Fruit fly (Drosophila melanogaster) whole organism, prepupa: ENCODE measurements around the gene CG6569.

Experiments used
- Blimp-1 ChIP-seq: fragments of 200-800 bp; sonication (Bioruptor generic); optimal IDR thresholded peaks from 3 replicates; lab custom pipeline; 2017; ENCODE audit warnings: missing biosample characterization, missing genetic modification characterization, mild to moderate bottlenecking, moderate library complexity, missing genetic modification reagents
- CG10631 ChIP-seq: fragments of 200-800 bp; sonication (Bioruptor generic); optimal IDR thresholded peaks from 2 replicates; lab custom pipeline; 2016; ENCODE audit warnings: missing biosample characterization, missing genetic modification characterization
- CG10669 ChIP-seq: fragments of 200-800 bp; sonication (Bioruptor generic); optimal IDR thresholded peaks from 3 replicates; lab custom pipeline; 2018; ENCODE audit warnings: missing biosample characterization, mild to moderate bottlenecking, missing genetic modification characterization, moderate library complexity
- CG15336 ChIP-seq: fragments of 200-800 bp; sonication (Bioruptor generic); IDR thresholded peaks from 2 replicates; pipeline ENCODE4 v1.3.6; 2022; ENCODE audit warnings: missing biosample characterization, missing genetic modification characterization
- CG1621 ChIP-seq: fragments of 200-800 bp; sonication (Bioruptor generic); optimal IDR thresholded peaks from 3 replicates; lab custom pipeline; 2018; ENCODE audit warnings: missing biosample characterization, mild to moderate bottlenecking, missing genetic modification characterization
- CG32006 ChIP-seq: fragments of 200-800 bp; sonication (Bioruptor generic); optimal IDR thresholded peaks from 3 replicates; lab custom pipeline; 2017; ENCODE audit warnings: missing biosample characterization, mild to moderate bottlenecking, missing genetic modification characterization
- CG34406 ChIP-seq: fragments of 200-800 bp; sonication (Bioruptor generic); optimal IDR thresholded peaks from 3 replicates; lab custom pipeline; 2016; ENCODE audit warnings: missing biosample characterization, missing genetic modification characterization
- CG6163 ChIP-seq: fragments of 200-800 bp; sonication (Bioruptor generic); IDR thresholded peaks from 3 replicates; pipeline ENCODE4 v1.3.6; 2022; ENCODE audit warnings: missing biosample characterization, missing genetic modification characterization
- CG6808 ChIP-seq: fragments of 200-800 bp; sonication (Bioruptor generic); optimal IDR thresholded peaks from 3 replicates; lab custom pipeline; 2017; ENCODE audit warnings: missing biosample characterization, missing genetic modification characterization, mild to moderate bottlenecking, moderate library complexity, missing genetic modification reagents
- CG6854 ChIP-seq: fragments of 200-800 bp; sonication (Bioruptor generic); optimal IDR thresholded peaks from 2 replicates; lab custom pipeline; 2017; ENCODE audit warnings: missing biosample characterization, mild to moderate bottlenecking, missing genetic modification characterization
- CG7368 ChIP-seq: fragments of 200-800 bp; sonication (Bioruptor generic); optimal IDR thresholded peaks from 3 replicates; lab custom pipeline; 2016; ENCODE audit warnings: missing biosample characterization, missing genetic modification characterization
- CG8119 ChIP-seq: fragments of 200-800 bp; sonication (Bioruptor generic); IDR thresholded peaks from 3 replicates; pipeline ENCODE4 v1.3.6; 2022; ENCODE audit warnings: missing biosample characterization, missing genetic modification characterization
- CG8319 ChIP-seq: fragments of 200-800 bp; sonication (Bioruptor generic); optimal IDR thresholded peaks from 3 replicates; lab custom pipeline; 2016; ENCODE audit warnings: missing biosample characterization, missing genetic modification characterization
- CG8632 ChIP-seq: fragments of 200-800 bp; sonication (Bioruptor generic); optimal IDR thresholded peaks from 3 replicates; lab custom pipeline; 2016; ENCODE audit warnings: missing biosample characterization, missing genetic modification characterization
- CG9139 ChIP-seq: fragments of 200-800 bp; sonication (Bioruptor generic); optimal IDR thresholded peaks from 3 replicates; lab custom pipeline; 2017; ENCODE audit warnings: missing biosample characterization, mild to moderate bottlenecking, missing genetic modification characterization
- Eip75B ChIP-seq: fragments of 200-800 bp; sonication (Bioruptor generic); optimal IDR thresholded peaks from 3 replicates; lab custom pipeline; 2016; ENCODE audit warnings: missing biosample characterization, missing genetic modification characterization
- Eip78C ChIP-seq: fragments of 200-800 bp; sonication (Bioruptor generic); peaks from one replicate; lab custom pipeline; 2016; ENCODE audit warnings: missing biosample characterization, missing genetic modification characterization
- Eip93F ChIP-seq: fragments of 200-800 bp; sonication (Bioruptor generic); optimal IDR thresholded peaks from 2 replicates; lab custom pipeline; 2016; ENCODE audit warnings: missing biosample characterization, mild to moderate bottlenecking, missing genetic modification characterization
- Ets96B ChIP-seq: fragments of 200-800 bp; optimal IDR thresholded peaks from 2 replicates; lab custom pipeline; 2019; ENCODE audit warnings: missing biosample characterization, mild to moderate bottlenecking, missing genetic modification characterization, moderate library complexity
- Gug ChIP-seq: fragments of 200-800 bp; sonication (Bioruptor generic); IDR thresholded peaks from 2 replicates; pipeline ENCODE4 v1.3.6; 2022; ENCODE audit warnings: missing biosample characterization, missing genetic modification characterization
- Hr4 ChIP-seq: fragments of 200-800 bp; sonication (Bioruptor generic); optimal IDR thresholded peaks from 3 replicates; lab custom pipeline; 2016; ENCODE audit warnings: missing biosample characterization, missing genetic modification characterization
- Lpt ChIP-seq: fragments of 200-800 bp; sonication (Bioruptor generic); optimal IDR thresholded peaks from 3 replicates; lab custom pipeline; 2016; ENCODE audit warnings: missing biosample characterization, missing genetic modification characterization
- Met ChIP-seq: fragments of 200-800 bp; sonication (Bioruptor generic); optimal IDR thresholded peaks from 3 replicates; lab custom pipeline; 2016; ENCODE audit warnings: missing biosample characterization, missing genetic modification characterization
- OdsH ChIP-seq: fragments of 200-800 bp; sonication (Bioruptor generic); optimal IDR thresholded peaks from 3 replicates; lab custom pipeline; 2016; ENCODE audit warnings: missing biosample characterization, missing genetic modification characterization
- Smox ChIP-seq: fragments of 200-800 bp; sonication (Bioruptor generic); optimal IDR thresholded peaks from 3 replicates; lab custom pipeline; 2016; ENCODE audit warnings: missing biosample characterization, missing genetic modification characterization
- Sox14 ChIP-seq: fragments of 200-800 bp; sonication (Bioruptor generic); optimal IDR thresholded peaks from 3 replicates; lab custom pipeline; 2016; ENCODE audit warnings: missing biosample characterization, missing genetic modification characterization
- achi ChIP-seq: fragments of 200-800 bp; sonication (Bioruptor generic); optimal IDR thresholded peaks from 3 replicates; lab custom pipeline; 2016; ENCODE audit warnings: missing biosample characterization, missing genetic modification characterization
- acj6 ChIP-seq: fragments of 200-800 bp; sonication (Bioruptor generic); optimal IDR thresholded peaks from 3 replicates; lab custom pipeline; 2016; ENCODE audit warnings: missing biosample characterization, missing genetic modification characterization
- cyc ChIP-seq: fragments of 200-800 bp; sonication (Bioruptor generic); optimal IDR thresholded peaks from 3 replicates; lab custom pipeline; 2016; ENCODE audit warnings: missing biosample characterization, missing genetic modification characterization
- dsx ChIP-seq: fragments of 200-800 bp; optimal IDR thresholded peaks from 3 replicates; lab custom pipeline; 2019; ENCODE audit warnings: missing biosample characterization, mild to moderate bottlenecking, missing genetic modification characterization, moderate library complexity; ENCODE audit not compliant: poor library complexity, severe bottlenecking
- eg ChIP-seq: fragments of 200-800 bp; sonication (Bioruptor generic); IDR thresholded peaks from 3 replicates; pipeline ENCODE4 v1.3.6; 2022; ENCODE audit warnings: missing biosample characterization, missing genetic modification characterization
- esn ChIP-seq: fragments of 200-800 bp; sonication (Bioruptor generic); optimal IDR thresholded peaks from 2 replicates; lab custom pipeline; 2016; ENCODE audit warnings: missing biosample characterization, mild to moderate bottlenecking, missing genetic modification characterization, moderate library complexity
- fd85E ChIP-seq: fragments of 200-800 bp; sonication (Bioruptor generic); optimal IDR thresholded peaks from 3 replicates; lab custom pipeline; 2016; ENCODE audit warnings: missing biosample characterization, missing genetic modification characterization
- fkh ChIP-seq: fragments of 200-800 bp; sonication (Bioruptor generic); optimal IDR thresholded peaks from 3 replicates; lab custom pipeline; 2017; ENCODE audit warnings: missing biosample characterization, mild to moderate bottlenecking, missing genetic modification characterization, moderate library complexity
- lz ChIP-seq: fragments of 200-800 bp; sonication (Bioruptor generic); optimal IDR thresholded peaks from 3 replicates; lab custom pipeline; 2016; ENCODE audit warnings: missing biosample characterization, missing genetic modification characterization
- net ChIP-seq: fragments of 200-800 bp; sonication (Bioruptor generic); optimal IDR thresholded peaks from 3 replicates; lab custom pipeline; 2016; ENCODE audit warnings: missing biosample characterization, missing genetic modification characterization
- salr ChIP-seq, 2 experiments: fragments of 200-800 bp; sonication (Bioruptor generic); optimal IDR thresholded peaks; 3 replicates each; lab custom pipeline; 2016 to 2018; ENCODE audit warnings: missing biosample characterization in 2 of 2, missing genetic modification characterization in 2 of 2, mild to moderate bottlenecking in 1 of 2
- spab ChIP-seq: fragments of 200-800 bp; sonication (Bioruptor generic); optimal IDR thresholded peaks from 2 replicates; lab custom pipeline; 2017; ENCODE audit warnings: missing biosample characterization, mild to moderate bottlenecking, missing genetic modification characterization, missing genetic modification reagents
- ss ChIP-seq, 2 experiments: fragments of 200-800 bp; sonication (Bioruptor generic); optimal IDR thresholded peaks; 2 replicates in 1 of 2; 3 replicates in 1 of 2; lab custom pipeline; 2017 to 2018; ENCODE audit warnings: mild to moderate bottlenecking in 2 of 2, missing biosample characterization in 2 of 2, missing genetic modification characterization in 2 of 2, moderate library complexity in 1 of 2
- svp ChIP-seq: fragments of 200-800 bp; sonication (Bioruptor generic); peaks from one replicate; lab custom pipeline; 2016; ENCODE audit warnings: missing biosample characterization, missing genetic modification characterization
- topi ChIP-seq: fragments of 200-800 bp; sonication (Bioruptor generic); optimal IDR thresholded peaks from 3 replicates; lab custom pipeline; 2016; ENCODE audit warnings: missing biosample characterization, missing genetic modification characterization
- vri ChIP-seq: fragments of 200-800 bp; sonication (Bioruptor generic); optimal IDR thresholded peaks from 3 replicates; lab custom pipeline; 2016; ENCODE audit warnings: missing biosample characterization, mild to moderate bottlenecking, missing genetic modification characterization

The CG6569 gene

DNA sequence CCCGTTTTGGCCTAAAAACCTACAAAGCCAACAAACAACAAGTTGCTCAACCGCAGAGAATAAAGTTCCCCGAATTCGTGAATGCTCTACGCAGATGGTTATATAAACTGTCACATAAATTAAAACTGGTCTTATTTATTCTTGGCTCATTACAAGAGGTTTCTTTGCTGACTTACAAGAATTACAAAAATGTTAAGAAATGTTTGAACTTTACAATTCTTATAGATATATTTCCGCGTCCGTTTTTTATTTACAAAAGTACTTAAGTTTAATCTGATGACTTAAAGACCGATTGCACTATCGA is 31.6 kb downstream of the CG6569 start (continued):
- no peak for TF ChIP-seq CG1621 (tag; lab: Kevin White, UChicago)
- peak; percentile 64; the same call in 1 of the 3 replicates for TF ChIP-seq eg
- no peak; the same call in 1 of the 3 replicates for TF ChIP-seq CG6163 (GFP tag; lab: Robert Waterston, UW)
- no peak for TF ChIP-seq Blimp-1 (GFP tag; lab: Kevin White, UChicago)
- peak; percentile 19 for TF ChIP-seq esn (GFP tag; lab: Kevin White, UChicago)
- no peak for TF ChIP-seq CG7368 (GFP tag; lab: Kevin White, UChicago)
- no peak for TF ChIP-seq ss (GFP tag; optimal IDR thresholded peaks at IDR 0.05; lab: Kevin White, UChicago)
- TF ChIP-seq cyc (GFP tag; lab: Kevin White, UChicago): no peak
- TF ChIP-seq fd85E (GFP tag; lab: Kevin White, UChicago): no peak
- no peak for TF ChIP-seq Lpt (GFP tag; lab: Kevin White, UChicago)
- no peak for TF ChIP-seq achi (GFP tag; lab: Kevin White, UChicago)
- no peak for TF ChIP-seq CG8319 (GFP tag; lab: Kevin White, UChicago)
- no peak for TF ChIP-seq Ets96B (tag; lab: Kevin White, UChicago)
- no peak for TF ChIP-seq Smox (GFP tag; lab: Kevin White, UChicago)
- TF ChIP-seq Gug (GFP tag; lab: Robert Waterston, UW): no peak
- TF ChIP-seq vri (GFP tag; lab: Kevin White, UChicago): no peak
- TF ChIP-seq topi (GFP tag; lab: Kevin White, UChicago): no peak
- TF ChIP-seq CG6808 (GFP tag; lab: Kevin White, UChicago): no peak
- TF ChIP-seq CG10669 (GFP tag; lab: Kevin White, UChicago): no peak
- TF ChIP-seq Met (GFP tag; lab: Kevin White, UChicago): peak; percentile 23
- no peak for TF ChIP-seq CG6854 (GFP tag; lab: Kevin White, UChicago)
- TF ChIP-seq CG9139 (GFP tag; lab: Kevin White, UChicago): no peak

DNA sequence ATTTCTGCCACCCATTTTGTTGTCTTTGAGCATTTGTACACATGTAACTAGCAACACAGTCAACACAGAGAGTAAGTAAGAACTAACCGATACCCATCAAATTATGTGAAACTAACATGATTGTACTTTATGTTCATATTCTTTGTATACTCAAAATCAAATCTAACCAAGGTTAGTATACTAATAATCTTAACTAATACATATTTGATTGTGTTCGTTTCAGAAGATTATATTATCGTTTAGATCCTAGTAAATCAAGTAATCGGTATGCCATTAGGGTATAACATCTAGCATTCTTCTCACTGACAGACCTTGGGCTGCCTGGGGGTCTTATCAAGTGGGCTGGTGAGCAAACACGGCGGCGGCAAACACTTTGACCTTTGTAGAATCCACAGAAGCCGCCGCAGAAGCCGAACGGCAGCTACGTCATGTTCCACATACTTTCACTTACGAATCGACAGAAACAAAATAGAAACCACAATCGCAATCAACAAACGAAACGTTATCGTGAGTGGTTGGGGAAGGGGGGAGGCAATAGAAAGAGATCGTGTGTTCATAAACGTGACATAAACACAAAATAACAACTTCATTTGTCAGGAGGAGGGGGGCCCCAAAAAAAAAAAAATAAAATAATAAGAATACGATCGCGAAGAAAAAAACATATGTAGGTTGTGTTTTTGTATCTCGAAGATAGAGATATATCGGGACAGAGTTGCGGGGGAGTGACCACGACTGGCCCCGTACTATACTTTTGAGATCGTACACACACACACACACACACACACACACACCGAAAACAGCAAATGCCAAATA is 32.1 kb downstream of the CG6569 start:
- TF ChIP-seq lz (no peak), CG9139 (GFP tag; lab: Kevin White, UChicago) (no peak), fkh (peak; percentile 73), CG8119 (GFP tag; lab: Robert Waterston, UW) (no peak), net (GFP tag; lab: Kevin White, UChicago) (no peak), CG34406 (GFP tag; lab: Kevin White, UChicago) (no peak), svp (peak; percentile 2)

DNA sequence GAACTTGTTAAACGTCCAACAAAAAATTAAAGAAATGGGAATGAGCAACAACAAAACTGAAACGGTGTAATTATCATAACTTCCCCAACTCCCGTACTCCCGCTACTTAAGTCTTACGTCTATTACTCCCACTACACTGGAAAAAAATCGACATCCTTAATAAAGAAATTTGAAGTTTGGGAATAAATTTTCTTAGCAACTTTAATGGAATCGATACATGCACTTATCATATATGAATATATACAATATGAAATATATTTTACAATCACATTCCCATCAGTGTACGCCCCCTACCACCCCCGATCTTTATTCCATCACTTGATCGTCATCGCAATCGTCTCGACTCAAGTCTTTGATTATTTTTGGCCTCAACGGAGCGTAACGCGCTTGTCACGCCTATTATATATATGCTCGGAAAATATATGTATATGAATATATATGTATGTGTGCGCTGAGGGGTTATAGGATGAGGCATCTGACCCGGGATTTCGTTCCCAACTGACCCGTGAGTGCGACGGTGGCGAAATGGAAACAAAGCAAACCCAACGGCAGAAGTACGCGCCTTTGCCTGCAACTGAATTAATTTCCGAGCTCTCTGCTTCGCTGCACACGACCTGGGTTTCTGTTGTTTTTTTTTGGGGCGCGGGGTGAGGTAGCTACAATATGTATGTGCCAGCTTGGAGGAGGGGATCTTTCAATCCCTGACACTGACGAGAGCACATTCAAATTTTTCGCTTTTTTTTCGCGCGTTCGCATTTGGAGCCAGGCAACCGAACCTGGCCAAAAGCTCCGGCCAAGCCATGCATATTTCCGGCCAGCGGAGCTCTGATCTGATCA is 33.3 kb downstream of the CG6569 start:
- TF ChIP-seq dsx: peak; percentile 7
- no peak for TF ChIP-seq fkh
- TF ChIP-seq CG15336 (GFP tag; lab: Robert Waterston, UW): peak; percentile 30; the same call in 1 of the 2 replicates
- peak; percentile 34 for TF ChIP-seq achi (GFP tag; lab: Kevin White, UChicago)
- no peak for TF ChIP-seq salr (GFP tag; optimal IDR thresholded peaks at IDR 0.05; lab: Kevin White, UChicago)
- peak; percentile 10 for TF ChIP-seq Hr4 (GFP tag; lab: Kevin White, UChicago)
- TF ChIP-seq Lpt (GFP tag; lab: Kevin White, UChicago): no peak
- TF ChIP-seq Eip93F (GFP tag; lab: Kevin White, UChicago): peak; percentile 5
- peak; percentile 15 for TF ChIP-seq Ets96B (tag; lab: Kevin White, UChicago)
- peak; percentile 72 for TF ChIP-seq Eip78C
- TF ChIP-seq CG8632 (GFP tag; lab: Kevin White, UChicago): no peak
- peak; percentile 37 for TF ChIP-seq CG34406 (GFP tag; lab: Kevin White, UChicago)
- TF ChIP-seq acj6 (GFP tag; lab: Kevin White, UChicago): peak; percentile 44
- TF ChIP-seq CG10631 (GFP tag; lab: Kevin White, UChicago): peak; percentile 10
- no peak for TF ChIP-seq Eip75B (GFP tag; lab: Kevin White, UChicago)
- no peak for TF ChIP-seq topi (GFP tag; lab: Kevin White, UChicago)
- peak; percentile 10 for TF ChIP-seq OdsH (GFP tag; lab: Kevin White, UChicago)
- TF ChIP-seq spab: no peak
- TF ChIP-seq Smox (GFP tag; lab: Kevin White, UChicago): peak; percentile 16
- TF ChIP-seq Met (GFP tag; lab: Kevin White, UChicago): peak; percentile 34
- 0 out of 3 replicates have a peak, but pooled peaks have one; percentile 16 for TF ChIP-seq CG8119 (GFP tag; lab: Robert Waterston, UW)
- TF ChIP-seq svp: peak; percentile 96
- TF ChIP-seq eg: 0 out of 3 replicates have a peak, but pooled peaks have one; percentile 9
- peak; percentile 22 for TF ChIP-seq esn (GFP tag; lab: Kevin White, UChicago)
- no peak for TF ChIP-seq Gug (GFP tag; lab: Robert Waterston, UW)
- TF ChIP-seq Sox14 (GFP tag; lab: Kevin White, UChicago): no peak
- peak; percentile 4 for TF ChIP-seq lz
- peak; percentile 31 for TF ChIP-seq CG32006 (GFP tag; lab: Kevin White, UChicago)
